Fruit fly (Drosophila melanogaster) whole organism, pupa: Measurements from ENCODE around the gene CG31457.

Experiments used
- CG10348 ChIP-seq: fragments of 200-800 bp; sonication (Bioruptor generic); IDR thresholded peaks from 2 replicates; pipeline ENCODE4 v1.3.6; 2022; ENCODE audit warnings: missing biosample characterization, missing genetic modification characterization
- CG12605 ChIP-seq: fragments of 200-800 bp; sonication (Bioruptor generic); IDR thresholded peaks from 2 replicates; pipeline ENCODE4 v1.3.6; 2022; ENCODE audit warnings: missing biosample characterization, missing genetic modification characterization
- CG13204 ChIP-seq: fragments of 200-800 bp; sonication (Bioruptor generic); optimal IDR thresholded peaks from 2 replicates; lab custom pipeline; 2018; ENCODE audit warnings: missing biosample characterization, mild to moderate bottlenecking, missing genetic modification characterization, moderate library complexity
- CG14655 ChIP-seq: fragments of 200-800 bp; sonication (Bioruptor generic); optimal IDR thresholded peaks from 3 replicates; lab custom pipeline; 2017; ENCODE audit warnings: mild to moderate bottlenecking, missing biosample characterization, missing genetic modification reagents, missing genetic modification characterization
- CG15710 ChIP-seq: fragments of 200-800 bp; sonication (Bioruptor generic); optimal IDR thresholded peaks from 2 replicates; lab custom pipeline; 2018; ENCODE audit warnings: missing biosample characterization, mild to moderate bottlenecking, missing genetic modification characterization, moderate library complexity
- CG17806 ChIP-seq: fragments of 200-800 bp; sonication (Bioruptor generic); optimal IDR thresholded peaks from 2 replicates; lab custom pipeline; 2018; ENCODE audit warnings: missing biosample characterization, mild to moderate bottlenecking, missing genetic modification characterization, moderate library complexity
- CG32121 ChIP-seq: fragments of 200-800 bp; sonication (Bioruptor generic); IDR thresholded peaks from 2 replicates; pipeline ENCODE4 v1.3.6; 2022; ENCODE audit warnings: missing biosample characterization, missing genetic modification characterization
- CG34367 ChIP-seq: fragments of 200-800 bp; sonication (Bioruptor generic); optimal IDR thresholded peaks from 2 replicates; lab custom pipeline; 2018; ENCODE audit warnings: missing biosample characterization, mild to moderate bottlenecking, missing genetic modification characterization
- CG4496 ChIP-seq: fragments of 200-800 bp; sonication (Bioruptor generic); IDR thresholded peaks from 3 replicates; pipeline ENCODE4 v1.3.6; 2022; ENCODE audit warnings: missing biosample characterization, missing genetic modification characterization
- CG8159 ChIP-seq: fragments of 200-800 bp; sonication (Bioruptor generic); optimal IDR thresholded peaks from 3 replicates; lab custom pipeline; 2018; ENCODE audit warnings: missing biosample characterization, mild to moderate bottlenecking, missing genetic modification characterization, moderate library complexity
- CG8301 ChIP-seq: fragments of 200-800 bp; sonication (Bioruptor generic); optimal IDR thresholded peaks from 2 replicates; lab custom pipeline; 2018; ENCODE audit warnings: missing biosample characterization, mild to moderate bottlenecking, missing genetic modification characterization
- CG9948 ChIP-seq: fragments of 200-800 bp; sonication (Bioruptor generic); optimal IDR thresholded peaks from 2 replicates; lab custom pipeline; 2018; ENCODE audit warnings: missing biosample characterization, mild to moderate bottlenecking, missing genetic modification characterization, moderate library complexity
- D1 ChIP-seq: fragments of 200-800 bp; sonication (Bioruptor generic); optimal IDR thresholded peaks from 2 replicates; lab custom pipeline; 2018; ENCODE audit warnings: missing biosample characterization, mild to moderate bottlenecking, missing genetic modification characterization, moderate library complexity
- EcR ChIP-seq: fragments of 200-800 bp; sonication (Bioruptor generic); optimal IDR thresholded peaks from 3 replicates; lab custom pipeline; 2019; ENCODE audit warnings: missing biosample characterization, missing genetic modification characterization, mild to moderate bottlenecking, moderate library complexity, missing genetic modification reagents
- Ets98B ChIP-seq: fragments of 200-800 bp; sonication (Bioruptor generic); IDR thresholded peaks from 2 replicates; pipeline ENCODE4 v1.3.6; 2022; ENCODE audit warnings: missing biosample characterization, missing genetic modification characterization
- Pif1A ChIP-seq: fragments of 200-800 bp; sonication (Bioruptor generic); optimal IDR thresholded peaks from 3 replicates; lab custom pipeline; 2016; ENCODE audit warnings: missing biosample characterization, missing genetic modification characterization
- Pif1B ChIP-seq: fragments of 200-800 bp; sonication (Bioruptor generic); optimal IDR thresholded peaks from 3 replicates; lab custom pipeline; 2016; ENCODE audit warnings: missing biosample characterization, missing genetic modification characterization
- Snoo ChIP-seq: fragments of 200-800 bp; sonication (Bioruptor generic); optimal IDR thresholded peaks from 3 replicates; lab custom pipeline; 2017; ENCODE audit warnings: missing biosample characterization, mild to moderate bottlenecking, missing genetic modification characterization, inconsistent platforms
- fd96Ca ChIP-seq: fragments of 200-800 bp; sonication (Bioruptor generic); IDR thresholded peaks from 3 replicates; pipeline ENCODE4 v1.3.6; 2022; ENCODE audit warnings: missing biosample characterization, missing genetic modification characterization
- gl ChIP-seq: fragments of 200-800 bp; sonication (Bioruptor generic); optimal IDR thresholded peaks from 2 replicates; lab custom pipeline; 2018; ENCODE audit warnings: missing biosample characterization, mild to moderate bottlenecking, missing genetic modification characterization
- rn ChIP-seq: fragments of 200-800 bp; sonication (Bioruptor generic); IDR thresholded peaks from 2 replicates; pipeline ENCODE4 v1.3.6; 2022; ENCODE audit warnings: missing biosample characterization, missing genetic modification characterization

CG31457 gene

dm6 chr3R:23161288-23161870 lies 33.6 kb upstream of the CG31457 start, which contains the start of gene CG13829:
CG13829 (minus strand) TSS chr3R:23161338.
- no peak for TF ChIP-seq Pif1A (GFP tag; lab: Kevin White, UChicago)

- TF ChIP-seq Snoo (no peak), CG12605 (GFP tag; lab: Robert Waterston, UW) (peak; percentile 63; the same call in 1 of the 2 replicates)
These were observed 31.6 kb upstream of the CG31457 start, which contains the start of gene VhaAC39-2 for dm6 chr3R:23159289-23159956. VhaAC39-2 (minus strand) TSS chr3R:23159316.

- TF ChIP-seq CG8301 (tag; lab: Kevin White, UChicago): no peak
- no peak for TF ChIP-seq Ets98B (GFP tag; lab: Robert Waterston, UW)
- TF ChIP-seq Snoo: no peak
- no peak for TF ChIP-seq EcR
- no peak for TF ChIP-seq Pif1B (GFP tag; lab: Kevin White, UChicago)
- no peak for TF ChIP-seq CG10348 (GFP tag; lab: Robert Waterston, UW)
- TF ChIP-seq fd96Ca: no peak
- TF ChIP-seq D1 (tag; lab: Kevin White, UChicago): no peak
- no peak for TF ChIP-seq CG17806 (tag; lab: Kevin White, UChicago)
- no peak for TF ChIP-seq Pif1A (GFP tag; lab: Kevin White, UChicago)
- TF ChIP-seq CG9948 (tag; lab: Kevin White, UChicago): no peak
- TF ChIP-seq CG4496: no peak
- no peak for TF ChIP-seq CG15710 (tag; lab: Kevin White, UChicago)
- no peak for TF ChIP-seq CG12605 (GFP tag; lab: Robert Waterston, UW)
- no peak for TF ChIP-seq CG32121
- no peak for TF ChIP-seq CG13204 (GFP tag; lab: Kevin White, UChicago)
- TF ChIP-seq gl (tag; lab: Kevin White, UChicago): no peak
- TF ChIP-seq CG14655 (GFP tag; lab: Kevin White, UChicago): no peak
- no peak for TF ChIP-seq CG34367
- no peak for TF ChIP-seq rn (GFP tag; lab: Robert Waterston, UW)
These were observed 29.9 kb upstream of the CG31457 start, which contains the start of gene unk for dm6 chr3R:23157664-23158151. unk (minus strand) TSS chr3R:23157862.

dm6 chr3R:23156865-23157515 lies 29.2 kb upstream of the CG31457 start:
- no peak for TF ChIP-seq D1 (tag; lab: Kevin White, UChicago)
- TF ChIP-seq CG8301 (tag; lab: Kevin White, UChicago): peak; percentile 40
- TF ChIP-seq CG17806 (tag; lab: Kevin White, UChicago): no peak
- TF ChIP-seq CG15710 (tag; lab: Kevin White, UChicago): peak; percentile 16
- peak; percentile 98 for TF ChIP-seq EcR
- no peak for TF ChIP-seq rn (GFP tag; lab: Robert Waterston, UW)
- TF ChIP-seq CG13204 (GFP tag; lab: Kevin White, UChicago): peak; percentile 54
- TF ChIP-seq CG14655 (GFP tag; lab: Kevin White, UChicago): no peak
- TF ChIP-seq fd96Ca: no peak
- TF ChIP-seq CG32121: peak; percentile 38; the same call in 1 of the 2 replicates
- TF ChIP-seq Snoo: peak; percentile 38
- TF ChIP-seq gl (tag; lab: Kevin White, UChicago): peak; percentile 54
- TF ChIP-seq CG34367: peak; percentile 26
- TF ChIP-seq CG4496: peak; percentile 71; the same call in 2 of the 3 replicates
- no peak; the same call in 1 of the 2 replicates for TF ChIP-seq Ets98B (GFP tag; lab: Robert Waterston, UW)
- no peak for TF ChIP-seq Pif1B (GFP tag; lab: Kevin White, UChicago)
- TF ChIP-seq CG10348 (GFP tag; lab: Robert Waterston, UW): no peak
- no peak for TF ChIP-seq CG8159
- no peak for TF ChIP-seq CG9948 (tag; lab: Kevin White, UChicago)
- TF ChIP-seq CG12605 (GFP tag; lab: Robert Waterston, UW): peak; percentile 67
- no peak for TF ChIP-seq Pif1A (GFP tag; lab: Kevin White, UChicago)
- TF ChIP-seq, all 21 proteins: peak for 10

- TF ChIP-seq Pif1A (GFP tag; lab: Kevin White, UChicago) (no peak), CG15710 (tag; lab: Kevin White, UChicago) (no peak), CG17806 (tag; lab: Kevin White, UChicago) (no peak), CG8159 (no peak), EcR (no peak), D1 (tag; lab: Kevin White, UChicago) (no peak), gl (tag; lab: Kevin White, UChicago) (no peak), CG9948 (tag; lab: Kevin White, UChicago) (no peak), CG34367 (no peak), CG13204 (GFP tag; lab: Kevin White, UChicago) (no peak), CG8301 (tag; lab: Kevin White, UChicago) (no peak), fd96Ca (no peak), CG14655 (GFP tag; lab: Kevin White, UChicago) (no peak), CG32121 (no peak), CG10348 (GFP tag; lab: Robert Waterston, UW) (no peak), Ets98B (GFP tag; lab: Robert Waterston, UW) (no peak), CG12605 (GFP tag; lab: Robert Waterston, UW) (no peak)
These were observed 28.6 kb upstream of the CG31457 start for dm6 chr3R:23156347-23156864.
